Fruit fly (Drosophila melanogaster) whole organism, embryonic: ENCODE results near the gene CG32023.
A peak's percentile ranks its signal among the peaks of the same experiment; 100 is the strongest.

Experiments
- Atf6 ChIP-seq: fragments of 200-800 bp; sonication (Bioruptor generic); IDR thresholded peaks from 2 replicates; pipeline ENCODE4 v1.3.6; 2022; ENCODE audit warnings: missing biosample characterization, missing genetic modification characterization
- CG11696 ChIP-seq: fragments of 200-800 bp; sonication (Bioruptor generic); IDR thresholded peaks from 2 replicates; pipeline ENCODE4 v1.3.6; 2022; ENCODE audit warnings: missing biosample characterization, missing genetic modification characterization
- CG12299 ChIP-seq: fragments of 200-800 bp; sonication (Bioruptor generic); optimal IDR thresholded peaks from 2 replicates; lab custom pipeline; 2018; ENCODE audit warnings: missing biosample characterization, mild to moderate bottlenecking, missing genetic modification characterization
- CG14050 ChIP-seq: fragments of 200-800 bp; sonication (Bioruptor generic); IDR thresholded peaks from 3 replicates; pipeline ENCODE4 v1.3.6; 2022; ENCODE audit warnings: missing biosample characterization, missing genetic modification characterization
- CG16863 ChIP-seq: fragments of 200-800 bp; sonication (Bioruptor generic); optimal IDR thresholded peaks from 3 replicates; lab custom pipeline; 2016; ENCODE audit warnings: missing biosample characterization, missing genetic modification characterization
- CG17328 ChIP-seq: fragments of 200-800 bp; sonication (Bioruptor generic); IDR thresholded peaks from 2 replicates; pipeline ENCODE4 v1.3.6; 2022; ENCODE audit warnings: missing biosample characterization, missing genetic modification characterization
- CG17359 ChIP-seq: fragments of 200-800 bp; sonication (Bioruptor generic); optimal IDR thresholded peaks from 3 replicates; lab custom pipeline; 2018; ENCODE audit warnings: missing biosample characterization, mild to moderate bottlenecking, missing genetic modification characterization, moderate library complexity
- CG17802 ChIP-seq: fragments of 200-800 bp; sonication (Bioruptor generic); optimal IDR thresholded peaks from 2 replicates; lab custom pipeline; 2018; ENCODE audit warnings: missing biosample characterization, mild to moderate bottlenecking, missing genetic modification characterization, moderate library complexity
- CG18476 ChIP-seq: fragments of 200-800 bp; sonication (Bioruptor generic); optimal IDR thresholded peaks from 2 replicates; lab custom pipeline; 2016; ENCODE audit warnings: missing biosample characterization, mild to moderate bottlenecking, missing genetic modification characterization
- CG18599 ChIP-seq: fragments of 200-800 bp; sonication (Bioruptor generic); optimal IDR thresholded peaks from 3 replicates; lab custom pipeline; 2017; ENCODE audit warnings: missing biosample characterization, missing genetic modification characterization, mild to moderate bottlenecking, moderate library complexity, missing genetic modification reagents
- CG2889 ChIP-seq: fragments of 200-800 bp; sonication (Bioruptor generic); IDR thresholded peaks from 3 replicates; pipeline ENCODE4 v1.3.6; 2022; ENCODE audit warnings: missing biosample characterization, missing genetic modification characterization
- CG30403 ChIP-seq: fragments of 200-800 bp; sonication (Bioruptor generic); optimal IDR thresholded peaks from 3 replicates; lab custom pipeline; 2016; ENCODE audit warnings: missing biosample characterization, missing genetic modification characterization
- CG3163 ChIP-seq: fragments of 200-800 bp; sonication (Bioruptor generic); optimal IDR thresholded peaks from 3 replicates; lab custom pipeline; 2016; ENCODE audit warnings: missing biosample characterization, missing genetic modification characterization
- CG32767 ChIP-seq: fragments of 200-800 bp; sonication (Bioruptor generic); IDR thresholded peaks from 2 replicates; pipeline ENCODE4 v1.3.6; 2022; ENCODE audit warnings: missing biosample characterization, missing genetic modification characterization
- CG3847 ChIP-seq: fragments of 200-800 bp; sonication (Bioruptor generic); IDR thresholded peaks from 2 replicates; pipeline ENCODE4 v1.3.6; 2022; ENCODE audit warnings: missing biosample characterization, missing genetic modification characterization
- CG5953 ChIP-seq: fragments of 200-800 bp; sonication (Bioruptor generic); IDR thresholded peaks from 2 replicates; pipeline ENCODE4 v1.3.6; 2022; ENCODE audit warnings: missing biosample characterization, missing genetic modification characterization
- CG6689 ChIP-seq: fragments of 200-800 bp; sonication (Bioruptor generic); IDR thresholded peaks from 2 replicates; pipeline ENCODE4 v1.3.6; 2022; ENCODE audit warnings: missing biosample characterization, missing genetic modification characterization
- CG6854 ChIP-seq: fragments of 200-800 bp; sonication (Bioruptor generic); optimal IDR thresholded peaks from 3 replicates; lab custom pipeline; 2017; ENCODE audit warnings: missing biosample characterization, mild to moderate bottlenecking, missing genetic modification characterization
- Dbx ChIP-seq: fragments of 200-800 bp; sonication (Bioruptor generic); IDR thresholded peaks from 3 replicates; pipeline ENCODE4 v1.3.6; 2022; ENCODE audit warnings: missing biosample characterization, missing genetic modification characterization
- Dref ChIP-seq: fragments of 200-800 bp; sonication (Bioruptor generic); IDR thresholded peaks from 2 replicates; pipeline ENCODE4 v1.3.6; 2022; ENCODE audit warnings: missing biosample characterization, missing genetic modification characterization
- E2f1 ChIP-seq: fragments of 200-800 bp; sonication (Bioruptor generic); IDR thresholded peaks from 2 replicates; pipeline ENCODE4 v1.3.6; 2022; ENCODE audit warnings: missing biosample characterization, missing genetic modification characterization
- E2f2 ChIP-seq: fragments of 200-800 bp; sonication (Bioruptor generic); IDR thresholded peaks from 2 replicates; pipeline ENCODE4 v1.3.6; 2022; ENCODE audit warnings: missing biosample characterization, missing genetic modification characterization
- Fer3 ChIP-seq: fragments of 200-800 bp; sonication (Bioruptor generic); optimal IDR thresholded peaks from 2 replicates; lab custom pipeline; 2018; ENCODE audit warnings: missing biosample characterization, mild to moderate bottlenecking, missing genetic modification characterization, moderate library complexity
- H15 ChIP-seq: fragments of 200-800 bp; sonication (Bioruptor generic); IDR thresholded peaks from 3 replicates; pipeline ENCODE4 v1.3.6; 2022; ENCODE audit warnings: missing biosample characterization, missing genetic modification characterization
- Ptx1 ChIP-seq: fragments of 200-800 bp; sonication (Bioruptor generic); IDR thresholded peaks from 2 replicates; pipeline ENCODE4 v1.3.6; 2022; ENCODE audit warnings: missing biosample characterization, missing genetic modification characterization
- Sox100B ChIP-seq: fragments of 200-800 bp; sonication (Bioruptor generic); optimal IDR thresholded peaks from 3 replicates; lab custom pipeline; 2018; ENCODE audit warnings: missing biosample characterization, mild to moderate bottlenecking, missing genetic modification characterization
- ab ChIP-seq: fragments of 200-800 bp; sonication (Bioruptor generic); optimal IDR thresholded peaks from 2 replicates; lab custom pipeline; 2016; ENCODE audit warnings: missing biosample characterization, missing genetic modification characterization
- amos ChIP-seq: fragments of 200-800 bp; sonication (Bioruptor generic); IDR thresholded peaks from 2 replicates; pipeline ENCODE4 v1.3.6; 2022; ENCODE audit warnings: missing biosample characterization, missing genetic modification characterization; ENCODE audit not compliant: partially characterized antibody
- aop ChIP-seq: fragments of 200-800 bp; sonication (Bioruptor generic); IDR thresholded peaks from 2 replicates; pipeline ENCODE4 v1.3.6; 2022; ENCODE audit warnings: missing biosample characterization, missing genetic modification characterization
- ase ChIP-seq: fragments of 200-800 bp; sonication (Bioruptor generic); IDR thresholded peaks from 3 replicates; pipeline ENCODE4 v1.3.6; 2022; ENCODE audit warnings: missing biosample characterization, missing genetic modification characterization
- ash1 ChIP-seq: fragments of 200-800 bp; sonication (Bioruptor generic); optimal IDR thresholded peaks from 2 replicates; lab custom pipeline; 2018; ENCODE audit warnings: missing biosample characterization, mild to moderate bottlenecking, missing genetic modification characterization
- az2 ChIP-seq: fragments of 200-800 bp; sonication (Bioruptor generic); optimal IDR thresholded peaks from 3 replicates; lab custom pipeline; 2016; ENCODE audit warnings: missing biosample characterization, missing genetic modification characterization
- bab2 ChIP-seq: fragments of 200-800 bp; sonication (Bioruptor generic); optimal IDR thresholded peaks from 2 replicates; lab custom pipeline; 2016; ENCODE audit warnings: missing biosample characterization, missing genetic modification characterization
- chinmo ChIP-seq: fragments of 200-800 bp; sonication (Bioruptor generic); IDR thresholded peaks from 4 replicates; pipeline ENCODE4 v1.3.6; 2022; ENCODE audit warnings: missing biosample characterization, missing genetic modification characterization; ENCODE audit not compliant: partially characterized antibody
- dpn ChIP-seq, 2 experiments: fragments of 200-800 bp; sonication (Bioruptor generic); optimal IDR thresholded peaks; 3 replicates each; lab custom pipeline; 2016; ENCODE audit warnings: missing biosample characterization in 2 of 2, missing genetic modification characterization in 2 of 2
- fd3F ChIP-seq: fragments of 200-800 bp; sonication (Bioruptor generic); optimal IDR thresholded peaks from 2 replicates; lab custom pipeline; 2018; ENCODE audit warnings: missing biosample characterization, mild to moderate bottlenecking, missing genetic modification characterization, moderate library complexity
- gem ChIP-seq: fragments of 200-800 bp; sonication (Bioruptor generic); optimal IDR thresholded peaks from 2 replicates; lab custom pipeline; 2019; ENCODE audit warnings: missing biosample characterization, mild to moderate bottlenecking, missing genetic modification characterization, moderate library complexity
- grau ChIP-seq: fragments of 200-800 bp; optimal IDR thresholded peaks from 3 replicates; lab custom pipeline; 2019; ENCODE audit warnings: missing biosample characterization, mild to moderate bottlenecking, missing genetic modification characterization, moderate library complexity
- lov ChIP-seq, 2 experiments: fragments of 200-800 bp in 1 of 2; fragments of >200 bp in 1 of 2; sonication (Bioruptor generic) in 1 of 2; IDR thresholded peaks in 1 of 2; optimal IDR thresholded peaks in 1 of 2; 2 replicates in 1 of 2; 3 replicates in 1 of 2; pipeline versions ENCODE4 v1.3.6 to Lab custom; 2017 to 2022; ENCODE audit warnings: missing biosample characterization in 1 of 2, missing genetic modification characterization in 1 of 2
- maf-S ChIP-seq: fragments of 200-800 bp; sonication (Bioruptor generic); optimal IDR thresholded peaks from 2 replicates; lab custom pipeline; 2016; ENCODE audit warnings: missing biosample characterization, missing genetic modification characterization
- nmo ChIP-seq: fragments of 200-800 bp; sonication (Bioruptor generic); optimal IDR thresholded peaks from 2 replicates; lab custom pipeline; 2018; ENCODE audit warnings: missing biosample characterization, mild to moderate bottlenecking, missing genetic modification characterization, moderate library complexity
- prd ChIP-seq, 3 experiments: fragments of >200 bp in 2 of 3; fragments of 200-800 bp in 1 of 3; sonication (Bioruptor generic) in 1 of 3; optimal IDR thresholded peaks in 2 of 3; IDR thresholded peaks in 1 of 3; 2 replicates in 2 of 3; 3 replicates in 1 of 3; pipeline versions ENCODE4 v1.3.6 to Lab custom; 2017 to 2022; ENCODE audit warnings: missing biosample characterization in 1 of 3, missing genetic modification characterization in 1 of 3
- ranshi ChIP-seq: fragments of 200-800 bp; sonication (Bioruptor generic); IDR thresholded peaks from 2 replicates; pipeline ENCODE4 v1.3.6; 2022; ENCODE audit warnings: missing biosample characterization, missing genetic modification characterization
- seq ChIP-seq: fragments of 200-800 bp; sonication (Bioruptor generic); IDR thresholded peaks from 2 replicates; pipeline ENCODE4 v1.3.6; 2022; ENCODE audit warnings: missing biosample characterization, missing genetic modification characterization
- sima ChIP-seq: fragments of 200-800 bp; sonication (Bioruptor generic); optimal IDR thresholded peaks from 2 replicates; lab custom pipeline; 2016; ENCODE audit warnings: missing biosample characterization, missing genetic modification characterization
- so ChIP-seq: fragments of 200-800 bp; sonication (Bioruptor generic); IDR thresholded peaks from 3 replicates; pipeline ENCODE4 v1.3.6; 2022; ENCODE audit warnings: missing biosample characterization, missing genetic modification characterization
- stc ChIP-seq: fragments of 200-800 bp; sonication (Bioruptor generic); IDR thresholded peaks from 2 replicates; pipeline ENCODE4 v1.3.6; 2022; ENCODE audit warnings: missing biosample characterization, missing genetic modification characterization
- tgo ChIP-seq: fragments of 200-800 bp; sonication (Bioruptor generic); IDR thresholded peaks from 3 replicates; pipeline ENCODE4 v1.3.6; 2022; ENCODE audit warnings: missing biosample characterization, missing genetic modification characterization
- ttk ChIP-seq: fragments of 200-800 bp; sonication (Bioruptor generic); IDR thresholded peaks from 2 replicates; pipeline ENCODE4 v2.1.2; 2022; ENCODE audit warnings: missing biosample characterization, missing genetic modification characterization
- tup ChIP-seq: fragments of 200-800 bp; sonication (Bioruptor generic); optimal IDR thresholded peaks from 2 replicates; lab custom pipeline; 2016; ENCODE audit warnings: missing biosample characterization, mild to moderate bottlenecking, missing genetic modification characterization, moderate library complexity

CG32023 gene

DNA sequence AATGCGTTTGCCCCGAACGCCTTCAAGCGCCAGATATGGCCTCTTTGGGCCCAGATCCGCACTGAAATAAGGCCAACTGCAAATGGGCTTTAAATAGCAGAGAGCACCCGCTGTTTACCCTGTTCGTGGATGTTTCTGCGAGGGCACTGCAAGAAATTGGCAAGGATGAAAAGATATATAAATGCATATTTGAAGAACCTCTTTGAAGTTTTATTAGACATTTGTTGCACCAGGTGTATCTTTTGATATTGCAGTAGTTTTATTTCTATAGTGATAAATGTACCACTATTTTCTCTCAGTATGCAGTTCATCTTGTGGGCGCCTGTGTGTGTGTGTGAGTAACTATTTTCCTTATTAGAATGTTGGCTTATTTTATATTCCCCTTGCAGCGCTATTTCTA is 9.5 kb upstream of the CG32023 start (continued):
- peak; percentile 24 for TF ChIP-seq CG18599 (GFP tag; lab: Kevin White, UChicago)
- peak; percentile 65; the same call in 2 of the 3 replicates for TF ChIP-seq ase
- no peak for TF ChIP-seq gem (tag; lab: Kevin White, UChicago)
- TF ChIP-seq CG30403 (GFP tag; lab: Kevin White, UChicago): peak; percentile 25
- TF ChIP-seq Ptx1 (GFP tag; lab: Robert Waterston, UW): peak; percentile 56; the same call in 1 of the 2 replicates
- no peak for TF ChIP-seq ash1 (GFP tag; lab: Kevin White, UChicago)
- TF ChIP-seq sima (GFP tag; lab: Kevin White, UChicago): no peak
- peak; percentile 68 for TF ChIP-seq CG32767 (GFP tag; lab: Robert Waterston, UW)
- TF ChIP-seq chinmo (GFP tag; lab: Robert Waterston, UW): no peak
- peak; percentile 13 for TF ChIP-seq CG17359 (tag; lab: Kevin White, UChicago)
- no peak for TF ChIP-seq CG6854
- no peak for TF ChIP-seq CG12299 (tag; lab: Kevin White, UChicago)
- no peak for TF ChIP-seq tup (GFP tag; lab: Kevin White, UChicago)
- TF ChIP-seq CG16863: peak; percentile 8
- TF ChIP-seq nmo: peak; percentile 23
- TF ChIP-seq CG2889 (GFP tag; lab: Robert Waterston, UW): peak; percentile 34; the same call in 1 of the 3 replicates
- TF ChIP-seq CG6689 (GFP tag; lab: Robert Waterston, UW): peak; percentile 74
- TF ChIP-seq prd (optimal IDR thresholded peaks at IDR 0.05; lab: Kevin White, UChicago): no peak
- peak; percentile 92 for TF ChIP-seq prd (GFP tag; IDR thresholded peaks at IDR 0.05; lab: Robert Waterston, UW)
- no peak for TF ChIP-seq lov (optimal IDR thresholded peaks at IDR 0.05; lab: Kevin White, UChicago)
- peak; percentile 63; the same call in 2 of the 3 replicates for TF ChIP-seq lov (GFP tag; IDR thresholded peaks at IDR 0.05; lab: Robert Waterston, UW)
- TF ChIP-seq H15 (GFP tag; lab: Robert Waterston, UW): peak; percentile 37; the same call in 1 of the 3 replicates
- TF ChIP-seq bab2: no peak
- peak; percentile 47; the same call in 1 of the 3 replicates for TF ChIP-seq Dbx (GFP tag; lab: Robert Waterston, UW)
- TF ChIP-seq fd3F: no peak
- TF ChIP-seq aop (GFP tag; lab: Robert Waterston, UW): 0 out of 2 replicates have a peak, but pooled peaks have one; percentile 36
- peak; percentile 66 for TF ChIP-seq ranshi (GFP tag; lab: Robert Waterston, UW)
- 0 out of 3 replicates have a peak, but pooled peaks have one; percentile 31 for TF ChIP-seq so (GFP tag; lab: Robert Waterston, UW)
- peak; percentile 48; the same call in 1 of the 2 replicates for TF ChIP-seq stc (GFP tag; lab: Robert Waterston, UW)
- 0 out of 2 replicates have a peak, but pooled peaks have one; percentile 9 for TF ChIP-seq CG5953
- peak; percentile 46; the same call in 1 of the 2 replicates for TF ChIP-seq E2f1 (GFP tag; lab: Robert Waterston, UW)
- TF ChIP-seq CG18476 (GFP tag; lab: Kevin White, UChicago): no peak
- peak; percentile 31; the same call in 1 of the 2 replicates for TF ChIP-seq Atf6 (GFP tag; lab: Robert Waterston, UW)
- peak; percentile 17 for TF ChIP-seq Fer3 (tag; lab: Kevin White, UChicago)
- peak in 1 of 2 experiments; percentile 8 for TF ChIP-seq dpn (GFP tag; optimal IDR thresholded peaks at IDR 0.05; lab: Kevin White, UChicago)
- TF ChIP-seq E2f2 (GFP tag; lab: Robert Waterston, UW): peak; percentile 46
- peak; percentile 67 for TF ChIP-seq ttk (GFP tag; lab: Robert Waterston, UW)
- TF ChIP-seq grau: peak; percentile 23
- TF ChIP-seq CG17328 (GFP tag; lab: Robert Waterston, UW): peak; percentile 51
- peak; percentile 40; the same call in 1 of the 3 replicates for TF ChIP-seq CG14050 (GFP tag; lab: Robert Waterston, UW)
- TF ChIP-seq amos (GFP tag; lab: Robert Waterston, UW): no peak
- 0 out of 2 replicates have a peak, but pooled peaks have one; percentile 19 for TF ChIP-seq CG11696
- TF ChIP-seq tgo (GFP tag; lab: Robert Waterston, UW): peak; percentile 71
- peak; percentile 61 for TF ChIP-seq seq (GFP tag; lab: Robert Waterston, UW)
- peak; percentile 1 for TF ChIP-seq az2 (GFP tag; lab: Kevin White, UChicago)
- TF ChIP-seq ab (GFP tag; lab: Kevin White, UChicago): no peak
- no peak for TF ChIP-seq CG3163 (GFP tag; lab: Kevin White, UChicago)
- TF ChIP-seq CG3847 (GFP tag; lab: Robert Waterston, UW): peak; percentile 60
- TF ChIP-seq Dref (GFP tag; lab: Robert Waterston, UW): no peak
- TF ChIP-seq CG17802: no peak
- TF ChIP-seq maf-S (GFP tag; lab: Kevin White, UChicago): no peak
- peak; percentile 9 for TF ChIP-seq Sox100B (GFP tag; lab: Kevin White, UChicago)
